Worm (Caenorhabditis elegans) whole organism, late embryonic: Measurements from ENCODE around the gene ZK856.7.

Experiments used
- ama-1 ChIP-seq: fragments of 150-350 bp; optimal IDR thresholded peaks from 2 replicates; lab custom pipeline; 2014
- hlh-30 ChIP-seq: sonication (generic microtip); optimal IDR thresholded peaks from 2 replicates; lab custom pipeline; 2017; ENCODE audit warnings: antibody characterized with exemption, missing genetic modification characterization, missing compliant biosample characterization; ENCODE audit not compliant: insufficient read depth
- unc-42 ChIP-seq: sonication (generic microtip); optimal IDR thresholded peaks from 2 replicates; lab custom pipeline; 2016; ENCODE audit warnings: missing genotype, missing genetic modification characterization, missing compliant biosample characterization

DNA sequence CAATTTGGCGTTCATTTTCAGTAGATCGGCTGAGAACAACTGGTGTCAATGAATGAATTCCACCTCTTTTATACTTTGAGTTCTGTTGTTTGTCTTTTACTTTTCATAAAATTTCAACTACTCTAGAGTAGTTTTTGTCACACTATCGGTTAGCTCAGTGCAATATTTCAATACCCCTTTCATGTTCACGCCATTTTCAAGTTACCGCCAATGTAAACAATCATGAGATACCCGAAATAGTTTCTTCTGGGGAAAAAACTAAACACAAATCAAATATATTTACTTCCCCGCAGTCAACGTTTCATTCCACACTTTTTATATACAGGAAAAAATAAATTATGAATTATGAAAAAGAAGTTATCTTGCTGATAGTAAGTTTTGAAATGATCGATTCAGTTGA, 26.5 kb downstream of the ZK856.7 start, which contains the start of gene fipr-4:
- TF ChIP-seq unc-42 (tag; lab: Kevin White, UChicago) (no peak), hlh-30 (tag; lab: Kevin White, UChicago) (no peak), ama-1 (lab: Kevin White, UChicago) (no peak)
